Worm (Caenorhabditis elegans): Measurements from ENCODE around the gene T13A10.1.
A peak's percentile ranks its signal among the peaks of the same experiment; 100 is the strongest.

T13A10.1 gene

DNA sequence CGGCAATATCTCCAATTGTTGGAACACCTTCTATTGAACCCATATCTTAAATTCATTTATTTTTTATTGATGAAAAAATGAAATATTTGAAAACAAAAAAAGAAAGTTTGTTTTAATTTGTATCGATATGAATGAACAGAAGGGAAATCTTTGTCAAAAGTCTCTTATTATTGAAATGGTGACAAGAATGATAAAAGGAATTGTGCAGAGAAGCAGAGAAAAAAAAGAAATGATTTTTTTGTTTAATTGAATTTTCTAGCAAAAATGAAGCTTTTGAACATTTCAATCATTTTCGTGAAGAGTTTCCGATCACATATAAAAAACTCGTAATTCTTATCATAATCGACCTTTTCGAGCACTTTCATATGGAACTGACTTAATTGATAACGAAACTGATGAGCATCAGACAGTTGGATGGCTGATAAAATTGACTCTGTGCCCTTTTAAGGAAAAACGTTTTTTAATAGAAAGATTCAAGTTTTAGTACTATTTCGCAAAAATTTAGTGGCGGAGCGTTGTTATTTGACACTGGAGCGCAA lies at the start of gene T13A10.1, which contains the start of gene aat-4:
TSS of gene T13A10.1 (plus strand) at position 411 of the 539 bp plus-strand sequence.
TSS of gene aat-4 (minus strand) at position 51 of the 539 bp plus-strand sequence.
- TF ChIP-seq elt-2 (tag; optimal IDR thresholded peaks at IDR 0.05) (peak; percentile 85), pqm-1 (tag; optimal IDR thresholded peaks at IDR 0.05) (peak; percentile 60), jun-1 (tag; optimal IDR thresholded peaks at IDR 0.05) (no peak)

DNA sequence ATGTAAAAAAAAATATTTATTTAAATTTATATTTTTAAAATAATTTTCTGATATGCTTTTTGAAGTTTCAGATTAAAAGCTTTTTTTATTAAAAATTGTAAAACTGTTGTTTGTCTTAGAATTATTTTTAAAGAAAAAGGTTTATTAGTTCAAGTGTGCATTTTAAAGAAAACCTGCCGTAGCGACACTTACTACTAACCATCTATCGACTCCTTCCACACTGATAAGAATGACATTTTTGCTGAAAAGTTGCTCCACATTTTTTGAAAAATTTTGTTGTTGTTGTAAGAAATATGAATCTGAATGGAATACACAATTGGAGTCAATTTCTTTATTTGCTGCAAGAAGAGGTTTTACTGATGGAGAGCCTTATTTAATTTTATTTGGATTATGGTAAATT lies 47.9 kb upstream of the T13A10.1 start, which contains the start of gene C49A9.1:
TSS of gene C49A9.1 (plus strand) at position 217 of the 400 bp plus-strand sequence.
- no peak for TF ChIP-seq egl-5 (tag; optimal IDR thresholded peaks at IDR 0.05)
- no peak for TF ChIP-seq fos-1 (tag; optimal IDR thresholded peaks at IDR 0.05)
- TF ChIP-seq fkh-10 (GFP tag; optimal IDR thresholded peaks at IDR 0.05), result no peak
- TF ChIP-seq elt-2 (tag; optimal IDR thresholded peaks at IDR 0.05), result peak; percentile 41

DNA sequence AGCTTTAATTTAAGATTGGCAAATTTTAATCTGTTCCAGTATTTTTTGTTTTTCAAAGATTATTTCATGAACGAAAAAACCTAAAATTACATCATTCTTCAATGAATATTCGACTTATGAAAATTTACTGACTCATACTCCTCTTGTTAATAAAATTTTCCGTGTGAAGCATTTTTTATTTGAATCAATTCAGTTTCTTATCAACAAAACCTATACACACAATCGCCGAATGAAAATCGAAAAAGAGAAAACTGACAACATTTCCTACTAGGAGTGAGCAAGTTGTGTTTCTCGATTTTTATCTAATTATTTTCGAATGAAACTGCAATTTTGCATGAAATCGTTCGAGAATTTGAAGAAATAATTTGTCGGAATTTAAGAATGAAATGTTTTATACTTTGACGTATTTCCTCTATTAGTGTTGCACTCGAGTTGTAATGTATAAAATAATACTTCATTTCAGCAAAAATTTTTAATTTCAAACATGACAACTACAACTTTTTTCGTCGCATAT lies 45.3 kb upstream of the T13A10.1 start, which contains the start of gene F58F9.4:
TSS of gene F58F9.4 (plus strand) at position 464 of the 514 bp plus-strand sequence.
- TF ChIP-seq nhr-77 (tag; optimal IDR thresholded peaks at IDR 0.05) (no peak), elt-2 (tag; optimal IDR thresholded peaks at IDR 0.05) (peak; percentile 43), ama-1 (optimal IDR thresholded peaks at IDR 0.05) (no peak)

DNA sequence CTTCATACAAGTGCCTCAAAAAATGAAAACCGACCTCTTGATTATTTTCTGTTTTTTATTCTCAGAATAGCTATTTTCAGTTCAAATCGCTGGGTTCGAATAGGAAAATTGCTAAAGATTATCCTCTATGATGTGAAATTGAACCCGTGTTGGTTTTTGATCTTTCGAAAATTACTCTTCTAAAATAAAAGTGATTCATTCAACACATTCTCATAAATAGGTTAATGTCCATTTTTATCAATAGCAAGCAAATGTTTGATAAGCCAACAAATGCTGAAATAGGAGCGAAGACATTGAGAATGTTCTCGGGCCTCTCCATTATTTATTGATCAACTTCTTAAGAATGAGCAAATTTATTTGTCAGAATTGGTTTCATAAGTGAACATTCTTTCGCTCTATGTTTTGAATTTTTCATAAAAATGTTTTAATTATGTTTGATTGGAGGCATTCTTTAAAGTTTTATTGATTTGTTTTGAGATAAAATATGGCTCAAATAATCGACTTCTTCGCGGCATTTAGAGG lies 43.1 kb upstream of the T13A10.1 start, which contains the start of gene F58F9.3:
TSS of gene F58F9.3 (plus strand) at position 472 of the 522 bp plus-strand sequence.
- TF ChIP-seq lin-39 (tag; optimal IDR thresholded peaks at IDR 0.05), result no peak
- TF ChIP-seq fos-1 (tag; optimal IDR thresholded peaks at IDR 0.05), result no peak
- TF ChIP-seq mdl-1 (tag; optimal IDR thresholded peaks at IDR 0.05), result no peak
- TF ChIP-seq fkh-2 (tag; optimal IDR thresholded peaks at IDR 0.05), result no peak
- TF ChIP-seq elt-2 (tag; optimal IDR thresholded peaks at IDR 0.05), result peak; percentile 74
- TF ChIP-seq pqm-1 (tag; optimal IDR thresholded peaks at IDR 0.05), result peak; percentile 81
- TF ChIP-seq unc-39 (tag; optimal IDR thresholded peaks at IDR 0.05), result no peak
- peak; percentile 31 for TF ChIP-seq pha-4 (tag; optimal IDR thresholded peaks at IDR 0.05)

DNA sequence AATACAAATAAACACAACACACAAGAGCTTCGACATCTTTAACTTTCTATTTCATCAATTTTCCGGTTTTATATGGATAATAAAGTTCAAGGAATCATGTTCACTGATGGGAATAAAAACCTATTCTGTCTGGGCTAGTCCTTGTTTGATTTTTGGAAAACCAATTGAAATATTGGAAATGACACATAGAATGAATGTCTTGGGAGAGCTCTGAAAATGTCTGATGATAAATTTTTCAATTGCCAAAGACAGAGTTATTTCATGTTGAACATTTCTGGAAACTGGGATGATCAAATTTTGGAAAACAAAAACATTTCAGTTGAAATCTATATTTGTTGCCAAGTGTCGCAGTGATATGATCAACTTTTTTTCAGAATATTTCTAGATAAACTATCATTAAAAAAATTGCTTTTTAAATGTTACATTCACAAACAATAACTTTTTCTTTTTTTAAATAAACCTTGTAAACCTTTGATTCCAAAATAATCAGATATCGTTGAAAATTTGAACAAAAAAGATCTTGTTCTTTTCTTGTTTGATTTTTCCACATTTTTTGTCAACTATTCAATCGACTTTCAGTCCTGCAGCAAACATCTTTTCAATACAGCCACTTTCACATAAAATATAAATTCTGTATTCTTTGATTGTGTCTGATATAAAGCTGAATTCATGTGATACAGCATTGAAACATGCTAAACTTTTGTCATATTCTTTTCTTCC lies 38.2 kb upstream of the T13A10.1 start, which contains the start of the genes F58F9.6 and F58F9.8:
TSS of gene F58F9.6 (minus strand) at position 101 of the 720 bp plus-strand sequence.
TSS of gene F58F9.8 (plus strand) at position 670 of the 720 bp plus-strand sequence.
- TF ChIP-seq nhr-43 (tag; optimal IDR thresholded peaks at IDR 0.05; ENCODE audit: poor library complexity, severe bottlenecking) (no peak), lin-39 (tag; optimal IDR thresholded peaks at IDR 0.05) (no peak), daf-12 (tag; optimal IDR thresholded peaks at IDR 0.05) (no peak), nhr-11 (tag; optimal IDR thresholded peaks at IDR 0.05) (no peak), nhr-25 (tag; optimal IDR thresholded peaks at IDR 0.05) (no peak), mdl-1 (tag; optimal IDR thresholded peaks at IDR 0.05) (no peak), unc-62 (GFP tag; optimal IDR thresholded peaks at IDR 0.05) (no peak), mml-1 (tag; optimal IDR thresholded peaks at IDR 0.05) (no peak), tbx-2 (tag; optimal IDR thresholded peaks at IDR 0.05) (no peak)

DNA sequence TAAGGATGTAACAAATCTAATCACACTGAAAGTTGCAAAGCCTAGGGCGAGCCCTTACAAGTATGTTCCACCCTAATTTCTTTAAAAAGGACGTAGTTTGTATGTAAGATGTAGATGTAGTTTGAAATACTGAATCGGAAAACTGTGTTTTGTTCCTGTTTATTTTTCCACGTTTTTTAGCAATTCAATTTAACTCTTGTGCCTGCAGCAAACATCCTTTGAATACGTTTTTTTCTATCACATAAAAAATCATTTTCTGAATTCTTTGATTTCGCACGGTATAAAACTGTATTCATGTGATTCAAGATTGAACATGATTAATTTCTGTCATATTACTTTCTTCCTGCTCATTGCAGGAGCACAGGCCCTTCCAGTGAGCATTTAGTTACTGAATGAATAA lies 35.9 kb upstream of the T13A10.1 start, which contains the start of gene F58F9.9:
TSS of gene F58F9.9 (plus strand) at position 301 of the 400 bp plus-strand sequence.
- TF ChIP-seq ceh-9 (tag; optimal IDR thresholded peaks at IDR 0.05), result no peak
- no peak for TF ChIP-seq ztf-4 (tag; optimal IDR thresholded peaks at IDR 0.05)
- no peak for TF ChIP-seq nhr-11 (tag; optimal IDR thresholded peaks at IDR 0.05)
- no peak for TF ChIP-seq unc-39 (tag; optimal IDR thresholded peaks at IDR 0.05)
- TF ChIP-seq ama-1 (optimal IDR thresholded peaks at IDR 0.05), result no peak
- no peak for TF ChIP-seq sea-2 (GFP tag; optimal IDR thresholded peaks at IDR 0.05)
- TF ChIP-seq lin-15B (tag; optimal IDR thresholded peaks at IDR 0.05), result no peak
- TF ChIP-seq daf-12 (tag; optimal IDR thresholded peaks at IDR 0.05), result no peak
- TF ChIP-seq nhr-23 (tag; optimal IDR thresholded peaks at IDR 0.05), result no peak
- no peak for TF ChIP-seq nhr-76 (tag; optimal IDR thresholded peaks at IDR 0.05)
- TF ChIP-seq egl-5 (tag; optimal IDR thresholded peaks at IDR 0.05), result no peak

DNA sequence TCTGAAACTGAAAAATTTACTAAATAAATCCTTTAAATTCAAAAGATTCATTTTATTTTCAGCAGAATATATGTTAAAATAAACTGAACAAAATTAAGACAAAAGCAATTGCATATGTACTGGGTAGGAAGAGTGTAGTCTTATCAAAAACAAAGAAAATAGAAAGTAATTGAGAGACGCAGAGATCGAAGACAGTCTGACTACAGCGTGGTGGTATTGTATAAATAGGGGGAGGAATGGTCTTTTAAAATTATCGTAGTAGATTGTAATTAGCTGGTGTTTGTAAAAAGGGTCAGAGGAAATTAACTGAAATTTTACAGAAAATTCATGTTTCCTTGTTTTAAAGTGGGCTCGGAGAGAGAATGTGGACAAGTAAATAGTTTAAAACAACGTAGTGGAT lies 27.4 kb upstream of the T13A10.1 start, which contains the start of gene acox-3:
TSS of gene acox-3 (minus strand) at position 7 of the 400 bp plus-strand sequence.
- TF ChIP-seq elt-2 (tag; optimal IDR thresholded peaks at IDR 0.05) (peak; percentile 77), lin-39 (tag; optimal IDR thresholded peaks at IDR 0.05) (no peak), tbx-2 (tag; optimal IDR thresholded peaks at IDR 0.05) (no peak), nhr-23 (tag; optimal IDR thresholded peaks at IDR 0.05) (no peak), lin-15B (tag; optimal IDR thresholded peaks at IDR 0.05) (no peak), nhr-25 (tag; optimal IDR thresholded peaks at IDR 0.05) (no peak), pha-4 (tag; optimal IDR thresholded peaks at IDR 0.05) (peak; percentile 43), zag-1 (tag; optimal IDR thresholded peaks at IDR 0.05) (no peak), R02D3.7 (tag; optimal IDR thresholded peaks at IDR 0.05) (no peak), pqm-1 (tag; optimal IDR thresholded peaks at IDR 0.05) (peak; percentile 57), ceh-28 (tag; optimal IDR thresholded peaks at IDR 0.05) (peak; percentile 0)

Data from whole organism, L3 larva.